Worm (Caenorhabditis elegans) whole organism, early embryonic: ENCODE data around the gene str-37.

Experiments
- B0310.2 ChIP-seq: sonication (generic microtip); optimal IDR thresholded peaks from 2 replicates; lab custom pipeline; 2016; ENCODE audit warnings: mild to moderate bottlenecking, missing genetic modification characterization, missing compliant biosample characterization
- F13C5.2 ChIP-seq: sonication (generic microtip); optimal IDR thresholded peaks from 2 replicates; lab custom pipeline; 2017; ENCODE audit warnings: mild to moderate bottlenecking, missing genetic modification characterization, inconsistent platforms, missing compliant biosample characterization
- aly-1 ChIP-seq: sonication (generic microtip); optimal IDR thresholded peaks from 2 replicates; lab custom pipeline; 2016; ENCODE audit warnings: missing genetic modification characterization, missing compliant biosample characterization
- ama-1 ChIP-seq: fragments of 150-350 bp; optimal IDR thresholded peaks from 2 replicates; lab custom pipeline; 2014
- ceh-13 ChIP-seq: fragments of 200-800 bp; sonication (Bioruptor generic); optimal IDR thresholded peaks from 2 replicates; lab custom pipeline; 2018; ENCODE audit warnings: mild to moderate bottlenecking, missing genetic modification characterization, missing compliant biosample characterization
- ceh-36 ChIP-seq: sonication (generic microtip); optimal IDR thresholded peaks from 2 replicates; lab custom pipeline; 2016; ENCODE audit warnings: missing genetic modification characterization, inconsistent platforms, missing compliant biosample characterization
- ets-7 ChIP-seq: sonication (generic microtip); optimal IDR thresholded peaks from 2 replicates; lab custom pipeline; 2016; ENCODE audit warnings: missing genotype, missing genetic modification characterization, missing compliant biosample characterization
- flt-1 ChIP-seq: fragments of 200-800 bp; sonication (Bioruptor generic); IDR thresholded peaks from 2 replicates; pipeline ENCODE4 v1.3.6; 2022; ENCODE audit warnings: missing genetic modification characterization, missing compliant biosample characterization
- hmbx-1 ChIP-seq: sonication (generic microtip); optimal IDR thresholded peaks from 2 replicates; lab custom pipeline; 2016; ENCODE audit warnings: mild to moderate bottlenecking, missing genetic modification characterization, missing compliant biosample characterization
- hmg-4 ChIP-seq: fragments of 200-800 bp; sonication (Bioruptor generic); optimal IDR thresholded peaks from 2 replicates; lab custom pipeline; 2018; ENCODE audit warnings: mild to moderate bottlenecking, missing genetic modification characterization, missing compliant biosample characterization
- hnd-1 ChIP-seq: sonication (generic microtip); optimal IDR thresholded peaks from 2 replicates; lab custom pipeline; 2016; ENCODE audit warnings: missing genetic modification characterization, missing compliant biosample characterization
- pes-1 ChIP-seq: fragments of 200-800 bp; sonication (Bioruptor generic); IDR thresholded peaks from 2 replicates; pipeline ENCODE4 v1.3.6; 2022; ENCODE audit warnings: missing genetic modification reagents, missing genetic modification characterization, missing compliant biosample characterization
- scrt-1 ChIP-seq: fragments of 200-800 bp; sonication (Bioruptor generic); IDR thresholded peaks from 2 replicates; pipeline ENCODE4 v1.3.6; 2022; ENCODE audit warnings: missing genetic modification characterization, missing compliant biosample characterization
- sea-1 ChIP-seq: fragments of 200-800 bp; sonication (Bioruptor generic); conservative IDR thresholded peaks from 2 replicates; pipeline ENCODE4 v1.3.6; 2022; ENCODE audit warnings: missing genetic modification characterization, missing compliant biosample characterization
- tbx-11 ChIP-seq: fragments of 200-800 bp; sonication (Bioruptor generic); IDR thresholded peaks from 2 replicates; pipeline ENCODE4 v1.3.6; 2022; ENCODE audit warnings: missing genetic modification characterization, missing compliant biosample characterization
- tbx-37 ChIP-seq: fragments of 200-800 bp; sonication (Bioruptor generic); conservative IDR thresholded peaks from 2 replicates; pipeline ENCODE4 v1.3.6; 2022; ENCODE audit warnings: missing genetic modification reagents, missing genetic modification characterization, missing compliant biosample characterization
- tra-4 ChIP-seq: sonication (generic microtip); optimal IDR thresholded peaks from 2 replicates; lab custom pipeline; 2017; ENCODE audit warnings: missing genetic modification characterization, missing compliant biosample characterization

str-37 gene

DNA sequence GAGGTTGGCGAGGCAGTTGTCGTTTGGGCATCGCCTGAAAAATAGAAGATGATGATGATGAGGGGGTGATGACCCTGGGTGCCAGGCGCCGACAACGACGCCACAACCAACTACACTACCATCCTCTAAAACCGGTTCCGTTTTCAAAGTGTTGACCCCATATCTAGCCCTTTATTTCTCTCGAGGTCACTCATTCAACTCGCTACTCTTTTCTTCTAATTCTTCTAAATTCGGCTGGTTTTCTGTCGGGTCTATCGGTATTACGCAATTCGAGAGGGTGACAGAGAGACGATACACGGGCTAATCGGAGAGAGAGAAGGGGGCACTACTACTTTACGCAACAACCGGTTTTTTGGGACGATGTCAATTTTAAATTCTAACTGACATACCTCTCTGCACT, 43.8 kb downstream of the str-37 start:
- no peak for TF ChIP-seq aly-1 (tag; lab: Kevin White, UChicago)
- no peak for TF ChIP-seq B0310.2
- no peak for TF ChIP-seq ceh-36 (tag; lab: Kevin White, UChicago)
- no peak for TF ChIP-seq sea-1
- no peak for TF ChIP-seq tbx-11
- no peak for TF ChIP-seq hmg-4

DNA sequence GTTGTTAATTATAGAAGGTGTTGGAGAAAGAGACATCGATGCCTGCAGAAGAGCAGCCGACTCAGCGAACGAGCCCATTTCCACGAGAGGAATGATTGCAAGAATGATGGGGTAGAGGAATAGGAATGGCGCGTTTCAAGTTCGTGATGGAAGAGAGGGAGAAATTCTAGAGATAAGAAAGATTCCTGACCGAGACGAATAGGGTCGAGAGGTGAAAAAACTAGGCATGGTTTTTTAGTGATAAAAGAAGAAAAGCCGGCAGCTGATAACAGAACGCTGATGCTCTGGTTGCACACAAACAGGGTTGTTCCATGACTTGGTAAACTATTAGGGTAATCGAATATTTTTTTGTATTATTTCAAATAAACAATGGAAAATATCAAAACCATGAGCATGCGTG, 45.3 kb downstream of the str-37 start:
- TF ChIP-seq F13C5.2 (tag; lab: Kevin White, UChicago) (no peak), pes-1 (GFP tag; lab: Robert Waterston, UW) (no peak), scrt-1 (GFP tag; lab: Robert Waterston, UW) (no peak), hmg-4 (no peak), ceh-36 (tag; lab: Kevin White, UChicago) (no peak), ceh-13 (GFP tag; lab: Kevin White, UChicago) (no peak), flt-1 (no peak), sea-1 (no peak), ets-7 (no peak), tbx-37 (GFP tag; lab: Robert Waterston, UW) (no peak), B0310.2 (no peak), tbx-11 (no peak), hnd-1 (tag; lab: Kevin White, UChicago) (no peak), ama-1 (lab: Kevin White, UChicago) (no peak), tra-4 (tag; lab: Kevin White, UChicago) (no peak), aly-1 (tag; lab: Kevin White, UChicago) (no peak), hmbx-1 (tag; lab: Kevin White, UChicago) (no peak)

DNA sequence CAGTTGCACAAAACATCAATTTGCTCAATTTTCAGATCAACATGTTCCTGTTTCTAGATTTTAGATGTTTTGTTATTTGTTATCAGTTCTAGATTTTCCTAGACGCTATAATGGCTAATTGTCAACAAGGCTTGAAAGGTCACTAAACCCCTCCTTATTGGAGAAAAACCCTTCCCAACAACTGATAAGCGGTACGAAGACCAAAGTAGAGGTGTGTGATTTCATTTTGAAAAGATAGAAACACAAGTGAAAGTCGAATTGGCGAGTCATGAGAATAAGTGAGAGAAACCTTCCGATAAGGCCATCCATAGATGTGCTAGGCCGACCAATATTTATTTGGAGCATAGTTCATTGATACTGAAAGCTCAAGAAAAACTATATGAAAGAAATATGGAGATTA, 46.1 kb downstream of the str-37 start:
- TF ChIP-seq F13C5.2 (tag; lab: Kevin White, UChicago), result no peak
- TF ChIP-seq flt-1, result no peak

DNA sequence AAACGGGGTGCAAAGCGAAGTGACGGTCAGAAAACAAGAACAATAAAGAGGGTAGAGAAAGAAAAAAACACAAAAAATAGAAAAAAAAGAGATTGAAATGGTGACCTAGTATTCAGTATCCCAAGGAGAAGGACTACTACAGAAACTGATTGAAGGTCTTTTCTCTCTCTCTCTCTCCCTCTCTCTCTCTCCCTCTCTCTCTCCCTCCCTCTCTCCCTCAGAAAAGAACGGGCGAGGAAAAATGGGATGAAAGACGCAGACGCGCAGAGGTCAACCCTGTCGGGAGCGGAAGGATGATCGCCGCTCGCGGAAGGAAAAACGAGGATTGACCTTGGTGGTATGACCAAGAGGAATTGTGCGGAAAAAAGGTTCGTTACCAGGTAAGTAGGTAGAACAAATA, 47.0 kb downstream of the str-37 start:
- TF ChIP-seq F13C5.2 (tag; lab: Kevin White, UChicago) (no peak), hmg-4 (peak; percentile 26), B0310.2 (peak; percentile 21)

DNA sequence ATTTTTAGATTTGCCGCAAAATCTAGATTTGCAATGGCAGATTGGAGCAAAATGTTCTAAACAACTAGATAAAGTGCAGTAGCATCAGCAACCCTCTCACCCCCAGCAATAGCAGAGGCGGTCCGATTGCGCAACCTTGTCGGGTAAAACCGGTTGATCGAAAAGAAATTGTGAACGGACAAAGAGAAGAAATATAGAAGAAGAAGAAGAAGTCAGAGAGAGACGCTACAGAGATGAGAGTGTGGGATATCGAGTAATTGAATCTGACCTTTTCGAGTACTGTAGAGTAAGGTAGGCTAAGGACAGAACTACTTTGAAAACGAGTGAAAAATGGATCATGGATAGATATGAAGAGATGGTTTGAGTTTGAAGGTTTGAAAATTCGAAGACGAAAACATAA, 48.3 kb downstream of the str-37 start:
- no peak for TF ChIP-seq B0310.2
- TF ChIP-seq hmg-4, result no peak
- TF ChIP-seq sea-1, result no peak
- no peak for TF ChIP-seq ets-7
- TF ChIP-seq aly-1 (tag; lab: Kevin White, UChicago), result no peak
- TF ChIP-seq scrt-1 (GFP tag; lab: Robert Waterston, UW), result no peak
- TF ChIP-seq flt-1, result no peak
- no peak for TF ChIP-seq ama-1 (lab: Kevin White, UChicago)
- TF ChIP-seq ceh-13 (GFP tag; lab: Kevin White, UChicago), result no peak
- no peak for TF ChIP-seq hnd-1 (tag; lab: Kevin White, UChicago)
- TF ChIP-seq F13C5.2 (tag; lab: Kevin White, UChicago), result no peak

DNA sequence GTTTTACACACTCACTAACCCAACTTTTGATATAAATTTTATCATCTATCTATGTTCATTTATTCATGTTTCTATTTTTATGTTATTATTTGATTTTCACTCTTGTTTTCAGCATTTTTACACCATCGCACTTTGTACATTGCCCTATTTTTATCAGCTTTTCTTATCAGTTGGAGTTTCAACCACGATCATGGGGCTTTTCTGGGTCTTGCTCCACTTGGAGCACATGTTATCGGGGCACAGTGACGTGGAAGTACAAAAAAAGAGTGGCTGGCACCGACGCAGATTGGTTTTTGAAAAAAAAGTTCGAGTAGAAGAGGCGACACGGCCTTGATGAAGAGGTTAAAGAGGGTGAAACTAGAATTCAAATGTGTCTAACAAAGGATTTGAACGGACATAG, 49.6 kb downstream of the str-37 start:
- no peak for TF ChIP-seq B0310.2
- no peak for TF ChIP-seq tbx-37 (GFP tag; lab: Robert Waterston, UW)
- no peak for TF ChIP-seq ets-7
- no peak for TF ChIP-seq ceh-36 (tag; lab: Kevin White, UChicago)
- TF ChIP-seq sea-1, result no peak
- no peak for TF ChIP-seq tra-4 (tag; lab: Kevin White, UChicago)
- TF ChIP-seq hnd-1 (tag; lab: Kevin White, UChicago), result no peak
